Fruit fly (Drosophila melanogaster): ENCODE results near the gene Mpv17.

Mpv17 gene

DNA sequence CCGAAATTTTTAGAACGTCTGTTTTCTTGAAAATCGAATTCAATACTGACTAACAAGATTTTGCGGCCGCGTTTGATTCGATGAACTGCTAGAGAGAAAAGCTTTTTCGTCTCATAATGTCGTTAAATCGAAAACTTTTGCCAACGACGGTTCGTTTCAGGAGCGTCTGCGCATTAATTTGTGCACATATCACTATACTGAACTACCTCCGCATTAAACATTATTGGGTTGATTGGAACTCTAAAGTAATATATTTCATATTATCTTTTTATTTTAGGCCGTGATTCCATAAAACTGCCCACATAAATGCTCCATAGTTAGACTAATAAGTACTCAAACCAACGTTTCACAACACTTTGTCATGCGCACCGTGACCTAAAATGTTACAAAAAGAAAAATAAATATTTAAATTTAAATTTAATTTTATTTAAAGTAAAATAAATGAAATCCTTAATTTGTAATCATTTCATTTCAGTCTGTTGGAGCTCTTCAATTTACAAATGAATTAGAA, 24.5 kb upstream of the Mpv17 start, which contains the start of gene CaMKII (continued):
- TF ChIP-seq onecut (GFP tag; IDR thresholded peaks at IDR 0.05): peak; percentile 22; the same call in 1 of the 2 replicates
- no peak for TF ChIP-seq CG9876 (GFP tag; optimal IDR thresholded peaks at IDR 0.05)
- no peak for TF ChIP-seq CG8359 (GFP tag; optimal IDR thresholded peaks at IDR 0.05; ENCODE audit: borderline replicate concordance)
- peak; percentile 17 for TF ChIP-seq trem (tag; optimal IDR thresholded peaks at IDR 0.05)
- TF ChIP-seq phol (tag; optimal IDR thresholded peaks at IDR 0.05): peak; percentile 32
- peak; percentile 34 for TF ChIP-seq E2f2 (GFP tag; IDR thresholded peaks at IDR 0.05)
- peak; percentile 37 for TF ChIP-seq CG10979 (tag; optimal IDR thresholded peaks at IDR 0.05)
- TF ChIP-seq CG11560 (tag; IDR thresholded peaks at IDR 0.05): no peak
- TF ChIP-seq CG13894 (tag; optimal IDR thresholded peaks at IDR 0.05): peak; percentile 49
- peak; percentile 11 for TF ChIP-seq MESR4 (GFP tag; optimal IDR thresholded peaks at IDR 0.05)
- TF ChIP-seq CG2875 (GFP tag; optimal IDR thresholded peaks at IDR 0.05): peak; percentile 12
- TF ChIP-seq CG3281 (GFP tag; optimal IDR thresholded peaks at IDR 0.05): peak; percentile 35
- no peak for TF ChIP-seq Adf1 (GFP tag; IDR thresholded peaks at IDR 0.05)
- peak in 1 of 2 experiments; percentile 50 for TF ChIP-seq bsh (GFP tag; optimal IDR thresholded peaks at IDR 0.05)
- TF ChIP-seq repo (GFP tag; optimal IDR thresholded peaks at IDR 0.05): no peak
- TF ChIP-seq CG2116 (GFP tag; optimal IDR thresholded peaks at IDR 0.05): peak; percentile 26
- peak; percentile 21 for TF ChIP-seq Fer1 (GFP tag; optimal IDR thresholded peaks at IDR 0.05)
- peak; percentile 67 for TF ChIP-seq CG2712 (tag; optimal IDR thresholded peaks at IDR 0.05)
- TF ChIP-seq CG1602 (GFP tag; optimal IDR thresholded peaks at IDR 0.05): no peak
- TF ChIP-seq caup (GFP tag; optimal IDR thresholded peaks at IDR 0.05; ENCODE audit: severe bottlenecking): peak; percentile 13
- TF ChIP-seq Atf3 (GFP tag; optimal IDR thresholded peaks at IDR 0.05): no peak
- peak; percentile 17 for TF ChIP-seq odd (GFP tag; optimal IDR thresholded peaks at IDR 0.05)
- TF ChIP-seq Xrp1 (GFP tag; IDR thresholded peaks at IDR 0.05): peak; percentile 62
- peak; percentile 90 for TF ChIP-seq ewg (GFP tag; optimal IDR thresholded peaks at IDR 0.05)
- peak; percentile 39 for TF ChIP-seq Hr3 (GFP tag; optimal IDR thresholded peaks at IDR 0.05)
- TF ChIP-seq Six4 (GFP tag; optimal IDR thresholded peaks at IDR 0.05): peak; percentile 27
- TF ChIP-seq CG18262 (tag; optimal IDR thresholded peaks at IDR 0.05): peak; percentile 50
- peak; percentile 13 for TF ChIP-seq CG3407 (GFP tag; optimal IDR thresholded peaks at IDR 0.05)
- TF ChIP-seq Blimp-1 (GFP tag; optimal IDR thresholded peaks at IDR 0.05): no peak
- TF ChIP-seq bab2 (GFP tag; optimal IDR thresholded peaks at IDR 0.05): peak; percentile 6
- TF ChIP-seq CG7271 (tag; optimal IDR thresholded peaks at IDR 0.05): peak; percentile 22
- TF ChIP-seq CG9437 (GFP tag; optimal IDR thresholded peaks at IDR 0.05): peak; percentile 39
- peak; percentile 41 for TF ChIP-seq CG30403 (GFP tag; optimal IDR thresholded peaks at IDR 0.05)
- TF ChIP-seq Xbp1 (GFP tag; optimal IDR thresholded peaks at IDR 0.05): peak; percentile 52
- TF ChIP-seq CG4424 (GFP tag; optimal IDR thresholded peaks at IDR 0.05): peak; percentile 54
- peak; percentile 10 for TF ChIP-seq CG10654 (GFP tag; optimal IDR thresholded peaks at IDR 0.05)
- no peak for TF ChIP-seq Dbx (GFP tag; IDR thresholded peaks at IDR 0.05)
- peak; percentile 55 for TF ChIP-seq CG8290 (GFP tag; optimal IDR thresholded peaks at IDR 0.05)
- no peak for TF ChIP-seq CG8290 (tag; optimal IDR thresholded peaks at IDR 0.05)
- TF ChIP-seq CG15696 (tag; optimal IDR thresholded peaks at IDR 0.05): peak; percentile 13
- TF ChIP-seq CG12104 (GFP tag; optimal IDR thresholded peaks at IDR 0.05): peak; percentile 28
- peak; percentile 13 for TF ChIP-seq pzg (GFP tag; optimal IDR thresholded peaks at IDR 0.05)
- TF ChIP-seq CG6254 (GFP tag; optimal IDR thresholded peaks at IDR 0.05): peak; percentile 36
- TF ChIP-seq twi (tag; optimal IDR thresholded peaks at IDR 0.05): peak; percentile 3
- TF ChIP-seq her (GFP tag; optimal IDR thresholded peaks at IDR 0.05): peak; percentile 81
- TF ChIP-seq yki (optimal IDR thresholded peaks at IDR 0.05): no peak
- peak; percentile 8 for TF ChIP-seq fd102C (GFP tag; optimal IDR thresholded peaks at IDR 0.05)
- no peak for TF ChIP-seq CG12942 (GFP tag; optimal IDR thresholded peaks at IDR 0.05)
- peak; percentile 14 for TF ChIP-seq tup (GFP tag; optimal IDR thresholded peaks at IDR 0.05)
- peak; percentile 14 for TF ChIP-seq CG33557 (GFP tag; optimal IDR thresholded peaks at IDR 0.05)
